Worm (Caenorhabditis elegans) whole organism, L1 larva: ENCODE results near the gene F55B11.2.
"Not testable (repeated sequence)": the region's sequence is repeated elsewhere in the genome, so short reads cannot be mapped to it uniquely, and the experiment has no call there.

Experiments
- Y116A8C.19 ChIP-seq: sonication (generic microtip); optimal IDR thresholded peaks from 2 replicates; lab custom pipeline; 2016; ENCODE audit warnings: missing compliant biosample characterization, missing genetic modification characterization, borderline replicate concordance
- egl-27 ChIP-seq, 2 experiments: fragments of 150-350 bp in 1 of 2; sonication (generic microtip); optimal IDR thresholded peaks; 3 replicates each; lab custom pipeline; 2017 to 2018; ENCODE audit warnings: missing biosample characterization in 2 of 2, missing genetic modification characterization in 2 of 2, missing genetic modification reagents in 2 of 2
- elt-3 ChIP-seq, 6 experiments: fragments of 150-350 bp in 1 of 6; sonication (generic microtip); optimal IDR thresholded peaks; 2 replicates each; lab custom pipeline; 2017 to 2018; ENCODE audit warnings: missing biosample characterization in 6 of 6, missing genetic modification characterization in 6 of 6, inconsistent platforms in 1 of 6
- ets-5 ChIP-seq: fragments of 200-800 bp; sonication (Bioruptor generic); IDR thresholded peaks from 2 replicates; pipeline ENCODE4 v1.3.6; 2022; ENCODE audit warnings: missing genetic modification characterization, missing compliant biosample characterization
- nhr-90 ChIP-seq: sonication (generic microtip); optimal IDR thresholded peaks from 2 replicates; lab custom pipeline; 2016; ENCODE audit warnings: mild to moderate bottlenecking, missing genetic modification characterization, missing compliant biosample characterization; ENCODE audit not compliant: poor library complexity
- skn-1 ChIP-seq: fragments of 150-350 bp; optimal IDR thresholded peaks from 2 replicates; lab custom pipeline; 2014; ENCODE audit warnings: missing biosample characterization, missing genetic modification characterization
- sup-37 ChIP-seq: fragments of 200-800 bp; sonication (Bioruptor generic); optimal IDR thresholded peaks from 2 replicates; lab custom pipeline; 2018; ENCODE audit warnings: mild to moderate bottlenecking, missing genetic modification characterization, missing compliant biosample characterization
- tbx-2 ChIP-seq: sonication (generic microtip); optimal IDR thresholded peaks from 2 replicates; lab custom pipeline; 2016; ENCODE audit warnings: missing genetic modification characterization, missing compliant biosample characterization

The F55B11.2 gene

DNA sequence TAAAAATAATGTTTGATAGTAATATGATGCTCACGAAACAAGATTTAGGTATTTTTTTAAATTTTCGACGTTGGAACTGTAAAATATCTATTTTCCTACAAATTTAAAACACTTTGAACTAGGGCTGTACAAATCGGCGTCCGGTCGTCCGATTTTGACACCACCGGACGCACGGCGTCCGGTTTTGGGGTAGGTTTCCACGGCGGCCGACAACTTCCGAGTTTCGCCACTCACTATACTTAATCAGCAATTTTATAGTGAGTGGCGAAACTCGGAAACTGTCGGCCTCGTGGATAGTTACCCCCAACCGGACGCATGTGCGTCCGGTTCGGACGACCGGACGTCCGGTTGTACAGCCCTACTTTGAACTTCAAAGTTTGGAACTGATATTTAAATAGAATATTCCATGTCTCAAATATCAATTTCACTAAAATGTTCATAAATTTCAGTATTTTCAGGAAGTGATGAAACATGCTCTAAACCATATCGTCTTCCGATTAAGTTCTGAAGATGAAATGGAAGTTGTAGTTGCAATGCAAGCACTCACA lies 45.8 kb downstream of the F55B11.2 start:
- TF ChIP-seq skn-1 (tag; lab: Kevin White, UChicago) (no peak), egl-27 (tag; optimal IDR thresholded peaks at IDR 0.05; lab: Kevin White, UChicago) (no peak), nhr-90 (tag; lab: Kevin White, UChicago) (no peak), sup-37 (GFP tag; lab: Kevin White, UChicago) (no peak), Y116A8C.19 (tag; lab: Kevin White, UChicago) (no peak)

- TF ChIP-seq ets-5; tbx-2 (tag; lab: Kevin White, UChicago); elt-3 (tag; optimal IDR thresholded peaks at IDR 0.05; lab: Kevin White, UChicago): not testable (repeated sequence)
- TF ChIP-seq, all 84 proteins: peak for 0; not testable (repeated sequence) for 84
Measured at ce11 chrIV:14373814-14374213, 49.3 kb downstream of the F55B11.2 start, which contains the start of gene Y67A10A.7. TSS of gene Y67A10A.7 (plus strand) at chrIV:14374114.
